Worm (Caenorhabditis elegans) whole organism, early embryonic: ENCODE data around the gene myrf-2.

Source experiments
- F13C5.2 ChIP-seq: sonication (generic microtip); optimal IDR thresholded peaks from 2 replicates; lab custom pipeline; 2017; ENCODE audit warnings: mild to moderate bottlenecking, missing genetic modification characterization, inconsistent platforms, missing compliant biosample characterization
- aly-1 ChIP-seq: sonication (generic microtip); optimal IDR thresholded peaks from 2 replicates; lab custom pipeline; 2016; ENCODE audit warnings: missing genetic modification characterization, missing compliant biosample characterization
- ama-1 ChIP-seq: fragments of 150-350 bp; optimal IDR thresholded peaks from 2 replicates; lab custom pipeline; 2014
- ceh-13 ChIP-seq: fragments of 200-800 bp; sonication (Bioruptor generic); optimal IDR thresholded peaks from 2 replicates; lab custom pipeline; 2018; ENCODE audit warnings: mild to moderate bottlenecking, missing genetic modification characterization, missing compliant biosample characterization
- ets-7 ChIP-seq: sonication (generic microtip); optimal IDR thresholded peaks from 2 replicates; lab custom pipeline; 2016; ENCODE audit warnings: missing genotype, missing genetic modification characterization, missing compliant biosample characterization
- flt-1 ChIP-seq: fragments of 200-800 bp; sonication (Bioruptor generic); IDR thresholded peaks from 2 replicates; pipeline ENCODE4 v1.3.6; 2022; ENCODE audit warnings: missing genetic modification characterization, missing compliant biosample characterization
- hmg-4 ChIP-seq: fragments of 200-800 bp; sonication (Bioruptor generic); optimal IDR thresholded peaks from 2 replicates; lab custom pipeline; 2018; ENCODE audit warnings: mild to moderate bottlenecking, missing genetic modification characterization, missing compliant biosample characterization
- hnd-1 ChIP-seq: sonication (generic microtip); optimal IDR thresholded peaks from 2 replicates; lab custom pipeline; 2016; ENCODE audit warnings: missing genetic modification characterization, missing compliant biosample characterization
- pes-1 ChIP-seq: fragments of 200-800 bp; sonication (Bioruptor generic); IDR thresholded peaks from 2 replicates; pipeline ENCODE4 v1.3.6; 2022; ENCODE audit warnings: missing genetic modification reagents, missing genetic modification characterization, missing compliant biosample characterization
- sea-1 ChIP-seq: fragments of 200-800 bp; sonication (Bioruptor generic); conservative IDR thresholded peaks from 2 replicates; pipeline ENCODE4 v1.3.6; 2022; ENCODE audit warnings: missing genetic modification characterization, missing compliant biosample characterization
- tbx-11 ChIP-seq: fragments of 200-800 bp; sonication (Bioruptor generic); IDR thresholded peaks from 2 replicates; pipeline ENCODE4 v1.3.6; 2022; ENCODE audit warnings: missing genetic modification characterization, missing compliant biosample characterization
- tbx-37 ChIP-seq: fragments of 200-800 bp; sonication (Bioruptor generic); conservative IDR thresholded peaks from 2 replicates; pipeline ENCODE4 v1.3.6; 2022; ENCODE audit warnings: missing genetic modification reagents, missing genetic modification characterization, missing compliant biosample characterization
- tra-4 ChIP-seq: sonication (generic microtip); optimal IDR thresholded peaks from 2 replicates; lab custom pipeline; 2017; ENCODE audit warnings: missing genetic modification characterization, missing compliant biosample characterization

DNA sequence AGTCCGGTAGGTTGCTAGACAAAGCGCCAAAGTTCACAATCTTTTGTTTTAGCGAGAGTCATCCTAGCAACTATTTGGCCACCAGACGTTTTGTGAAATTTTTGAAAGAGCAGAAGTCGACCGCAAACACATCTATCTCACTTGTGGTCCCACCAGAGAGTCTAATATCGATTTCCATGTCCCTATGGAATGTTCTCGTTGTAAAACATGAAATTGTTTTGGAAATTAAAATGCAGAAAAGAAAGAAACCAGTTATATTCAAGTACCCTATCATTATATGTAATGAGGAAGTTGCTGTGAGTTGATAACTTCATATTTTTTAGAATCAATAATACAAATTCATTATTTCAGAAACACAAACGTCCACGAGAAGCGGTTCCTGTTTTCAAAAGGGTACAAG, 9.5 kb downstream of the myrf-2 start:
- TF ChIP-seq ama-1 = no peak
- no peak for TF ChIP-seq flt-1 (GFP tag; lab: Robert Waterston, UW)
- TF ChIP-seq sea-1 (GFP tag; lab: Robert Waterston, UW) = no peak
- TF ChIP-seq F13C5.2 (tag; lab: Kevin White, UChicago) = no peak
- TF ChIP-seq tra-4 = no peak
- TF ChIP-seq aly-1 (tag; lab: Kevin White, UChicago) = no peak
- no peak for TF ChIP-seq tbx-37 (GFP tag; lab: Robert Waterston, UW)
- TF ChIP-seq ceh-13 (GFP tag; lab: Kevin White, UChicago) = no peak
- no peak for TF ChIP-seq tbx-11
- TF ChIP-seq hmg-4 = no peak
- no peak for TF ChIP-seq ets-7
- no peak for TF ChIP-seq hnd-1 (tag; lab: Kevin White, UChicago)
- TF ChIP-seq pes-1 (GFP tag; lab: Robert Waterston, UW) = no peak
